Worm (Caenorhabditis elegans): ENCODE data around the gene stau-1.

stau-1 gene

ce11 chrX:992650-993403 lies 42.3 kb downstream of the stau-1 start:
- TF ChIP-seq nhr-47 (tag; optimal IDR thresholded peaks at IDR 0.05) (peak; percentile 81), ceh-82 (tag; optimal IDR thresholded peaks at IDR 0.05) (peak; percentile 57 to 71 (median 63)), ceh-90 (tag; optimal IDR thresholded peaks at IDR 0.05) (no peak), aly-2 (tag; optimal IDR thresholded peaks at IDR 0.05) (no peak), fkh-8 (tag; optimal IDR thresholded peaks at IDR 0.05) (peak; percentile 87), nhr-76 (tag; optimal IDR thresholded peaks at IDR 0.05) (no peak), xbp-1 (tag; optimal IDR thresholded peaks at IDR 0.05) (peak; percentile 19), ets-5 (GFP tag; IDR thresholded peaks at IDR 0.05) (no peak), nhr-77 (tag; optimal IDR thresholded peaks at IDR 0.05) (no peak), efl-1 (optimal IDR thresholded peaks at IDR 0.05) (peak; percentile 5 to 29), efl-1 (GFP tag; optimal IDR thresholded peaks at IDR 0.05 in 1 of 2) (peak in 1 of 2 experiments; percentile 79), efl-3 (GFP tag; optimal IDR thresholded peaks at IDR 0.05) (no peak), snpc-4 (tag; optimal IDR thresholded peaks at IDR 0.05) (peak; percentile 6), jun-1 (tag; optimal IDR thresholded peaks at IDR 0.05) (peak; percentile 40), nhr-19 (GFP tag; conservative IDR thresholded peaks at IDR 0.05) (peak; percentile 33), swsn-7 (tag; optimal IDR thresholded peaks at IDR 0.05) (peak; percentile 76), ama-1 (optimal IDR thresholded peaks at IDR 0.05) (no peak), nhr-85 (tag) (no peak), hlh-17 (GFP tag; optimal IDR thresholded peaks at IDR 0.05; ENCODE audit: borderline replicate concordance) (no peak), ceh-63 (GFP tag; optimal IDR thresholded peaks at IDR 0.05) (no peak), mep-1 (tag; optimal IDR thresholded peaks at IDR 0.05) (peak; percentile 44), sox-4 (tag; optimal IDR thresholded peaks at IDR 0.05) (peak; percentile 70), pax-3 (tag; optimal IDR thresholded peaks at IDR 0.05) (peak; percentile 58), unc-86 (tag; optimal IDR thresholded peaks at IDR 0.05) (peak; percentile 89), lir-3 (tag; optimal IDR thresholded peaks at IDR 0.05; ENCODE audit: poor library complexity) (no peak), hlh-4 (tag; optimal IDR thresholded peaks at IDR 0.05) (no peak), dsc-1 (tag; optimal IDR thresholded peaks at IDR 0.05) (peak; percentile 78), aha-1 (tag; optimal IDR thresholded peaks at IDR 0.05) (no peak), zag-1 (tag; optimal IDR thresholded peaks at IDR 0.05) (no peak), skn-1 (tag; optimal IDR thresholded peaks at IDR 0.05) (peak; percentile 19), nhr-12 (tag; optimal IDR thresholded peaks at IDR 0.05) (no peak), C34B4.2 (tag; optimal IDR thresholded peaks at IDR 0.05) (no peak), grh-1 (GFP tag; IDR thresholded peaks at IDR 0.05) (no peak), irx-1 (tag; optimal IDR thresholded peaks at IDR 0.05) (peak; percentile 23), pqm-1 (tag; optimal IDR thresholded peaks at IDR 0.05) (no peak), unc-62 (GFP tag; optimal IDR thresholded peaks at IDR 0.05) (no peak), lsy-2 (tag; optimal IDR thresholded peaks at IDR 0.05) (peak; percentile 38 to 40), nhr-84 (tag; optimal IDR thresholded peaks at IDR 0.05) (no peak), blmp-1 (tag; optimal IDR thresholded peaks at IDR 0.05) (no peak), nhr-71 (tag; optimal IDR thresholded peaks at IDR 0.05) (peak; percentile 84), tbx-2 (tag; optimal IDR thresholded peaks at IDR 0.05) (peak; percentile 76), mab-9 (GFP tag; IDR thresholded peaks at IDR 0.05) (peak; percentile 26; the same call in 1 of the 2 replicates), pag-3 (tag; optimal IDR thresholded peaks at IDR 0.05; ENCODE audit: borderline replicate concordance, insufficient read depth) (no peak), nhr-237 (tag; optimal IDR thresholded peaks at IDR 0.05) (no peak), nhr-11 (tag; optimal IDR thresholded peaks at IDR 0.05) (no peak), C04F5.9 (tag; optimal IDR thresholded peaks at IDR 0.05) (no peak), sup-37 (GFP tag; optimal IDR thresholded peaks at IDR 0.05) (no peak), unc-98 (GFP tag; IDR thresholded peaks at IDR 0.05) (no peak), C16A3.4 (tag; optimal IDR thresholded peaks at IDR 0.05) (peak; percentile 7), lin-15B (tag; optimal IDR thresholded peaks at IDR 0.05) (no peak), nhr-90 (tag; optimal IDR thresholded peaks at IDR 0.05; ENCODE audit: poor library complexity) (no peak), ceh-88 (GFP tag; IDR thresholded peaks at IDR 0.05) (peak; percentile 47; the same call in 1 of the 2 replicates), F16B12.6 (tag; optimal IDR thresholded peaks at IDR 0.05) (no peak)
